Worm (Caenorhabditis elegans) whole organism, L4 larva: ENCODE results near the gene T11F8.1.

Source experiments
- F10B5.3 ChIP-seq: sonication (generic microtip); optimal IDR thresholded peaks from 2 replicates; lab custom pipeline; 2016; ENCODE audit warnings: mild to moderate bottlenecking, missing genetic modification characterization, missing compliant biosample characterization
- Y105C5A.15 ChIP-seq: fragments of 200-800 bp; sonication (Bioruptor generic); IDR thresholded peaks from 2 replicates; pipeline ENCODE4 v1.3.6; 2022; ENCODE audit warnings: missing genetic modification characterization, missing compliant biosample characterization
- ZK546.5 ChIP-seq, 2 experiments: sonication (generic microtip); optimal IDR thresholded peaks; 2 replicates each; lab custom pipeline; 2017; ENCODE audit warnings: missing biosample characterization in 2 of 2, missing genetic modification characterization in 2 of 2
- ama-1 ChIP-seq: fragments of 150-350 bp; optimal IDR thresholded peaks from 2 replicates; lab custom pipeline; 2014; ENCODE audit warnings: inconsistent platforms, mixed read lengths
- ceh-20 ChIP-seq: fragments of 200-800 bp; sonication (Bioruptor generic); IDR thresholded peaks from 2 replicates; pipeline ENCODE4 v1.3.6; 2022; ENCODE audit warnings: missing genetic modification reagents, missing genetic modification characterization, missing compliant biosample characterization
- ceh-28 ChIP-seq: fragments of 150-350 bp; optimal IDR thresholded peaks from 2 replicates; lab custom pipeline; 2014; ENCODE audit warnings: missing biosample characterization, missing genetic modification reagents, missing genetic modification characterization
- ceh-32 ChIP-seq: sonication (generic microtip); optimal IDR thresholded peaks from 2 replicates; lab custom pipeline; 2016; ENCODE audit warnings: mild to moderate bottlenecking, missing genetic modification characterization, missing compliant biosample characterization; ENCODE audit not compliant: poor library complexity
- ceh-44 ChIP-seq: fragments of 200-800 bp; sonication (Bioruptor generic); IDR thresholded peaks from 2 replicates; pipeline ENCODE4 v1.3.6; 2022; ENCODE audit warnings: missing genetic modification reagents, missing genetic modification characterization, missing compliant biosample characterization
- ces-1 ChIP-seq: fragments of 150-350 bp; sonication (generic microtip); optimal IDR thresholded peaks from 4 replicates; lab custom pipeline; 2014; ENCODE audit warnings: missing biosample characterization, missing genetic modification reagents, missing genetic modification characterization
- dpl-1 ChIP-seq: fragments of 150-350 bp; optimal IDR thresholded peaks from 2 replicates; lab custom pipeline; 2014; ENCODE audit warnings: missing biosample characterization, missing genetic modification reagents, missing genetic modification characterization
- duxl-1 ChIP-seq: sonication (generic microtip); optimal IDR thresholded peaks from 2 replicates; lab custom pipeline; 2016; ENCODE audit warnings: mild to moderate bottlenecking, missing genetic modification characterization, moderate library complexity, missing compliant biosample characterization; ENCODE audit not compliant: poor library complexity
- dve-1 ChIP-seq: sonication (generic microtip); optimal IDR thresholded peaks from 2 replicates; lab custom pipeline; 2017; ENCODE audit warnings: antibody characterized with exemption, mild to moderate bottlenecking, missing genetic modification characterization, missing compliant biosample characterization; ENCODE audit not compliant: insufficient read depth
- egl-27 ChIP-seq: sonication (generic microtip); optimal IDR thresholded peaks from 3 replicates; lab custom pipeline; 2017; ENCODE audit warnings: missing biosample characterization, missing genetic modification reagents, missing genetic modification characterization
- egl-43 ChIP-seq: fragments of 200-800 bp; sonication (Bioruptor generic); IDR thresholded peaks from 2 replicates; pipeline ENCODE4 v1.3.6; 2022; ENCODE audit warnings: missing genetic modification reagents, missing genetic modification characterization, missing compliant biosample characterization
- hmg-1.1 ChIP-seq: fragments of 200-800 bp; sonication (Bioruptor generic); IDR thresholded peaks from 2 replicates; pipeline ENCODE4 v1.3.6; 2022; ENCODE audit warnings: missing genetic modification reagents, missing genetic modification characterization, missing compliant biosample characterization
- jun-1 ChIP-seq: fragments of 150-350 bp; optimal IDR thresholded peaks from 2 replicates; lab custom pipeline; 2014; ENCODE audit warnings: missing biosample characterization, missing genetic modification reagents, missing genetic modification characterization
- lim-7 ChIP-seq: fragments of 200-800 bp; sonication (Bioruptor generic); IDR thresholded peaks from 2 replicates; pipeline ENCODE4 v1.3.6; 2022; ENCODE audit warnings: missing genetic modification characterization, missing compliant biosample characterization
- madf-9 ChIP-seq: fragments of 200-800 bp; sonication (Bioruptor generic); conservative IDR thresholded peaks from 2 replicates; pipeline ENCODE4 v1.3.6; 2022; ENCODE audit warnings: missing genetic modification reagents, missing genetic modification characterization, missing compliant biosample characterization
- mdt-29 ChIP-seq: fragments of 200-800 bp; sonication (Bioruptor generic); IDR thresholded peaks from 2 replicates; pipeline ENCODE4 v1.3.6; 2022; ENCODE audit warnings: missing genetic modification reagents, missing genetic modification characterization, missing compliant biosample characterization
- nhr-42 ChIP-seq: fragments of 200-800 bp; sonication (Bioruptor generic); IDR thresholded peaks from 2 replicates; pipeline ENCODE4 v1.3.6; 2022; ENCODE audit warnings: missing genetic modification characterization, missing compliant biosample characterization
- nhr-48 ChIP-seq: sonication (generic microtip); optimal IDR thresholded peaks from 2 replicates; lab custom pipeline; 2016; ENCODE audit warnings: mild to moderate bottlenecking, missing genetic modification characterization, missing compliant biosample characterization
- nhr-6 ChIP-seq: fragments of 150-350 bp; optimal IDR thresholded peaks from 2 replicates; lab custom pipeline; 2014; ENCODE audit warnings: missing biosample characterization, missing genetic modification characterization
- pqm-1 ChIP-seq: sonication (generic microtip); optimal IDR thresholded peaks from 2 replicates; lab custom pipeline; 2017; ENCODE audit warnings: missing biosample characterization, missing genetic modification characterization
- rbr-2 ChIP-seq: sonication (generic microtip); optimal IDR thresholded peaks from 2 replicates; lab custom pipeline; 2016; ENCODE audit warnings: missing genotype, missing genetic modification characterization, missing compliant biosample characterization
- skn-1 ChIP-seq: fragments of 150-350 bp; optimal IDR thresholded peaks from 2 replicates; lab custom pipeline; 2014; ENCODE audit warnings: missing biosample characterization, missing genetic modification characterization
- spr-1 ChIP-seq: sonication (generic microtip); optimal IDR thresholded peaks from 2 replicates; lab custom pipeline; 2016; ENCODE audit warnings: mild to moderate bottlenecking, missing genetic modification characterization, missing compliant biosample characterization
- tra-1 ChIP-seq: fragments of 200-800 bp; sonication (Bioruptor generic); IDR thresholded peaks from 2 replicates; pipeline ENCODE4 v1.3.6; 2022; ENCODE audit warnings: missing genetic modification reagents, missing genetic modification characterization, missing compliant biosample characterization
- unc-62 ChIP-seq, 3 experiments: fragments of 150-350 bp in 1 of 3; sonication (generic microtip); optimal IDR thresholded peaks in 2 of 3; peaks in 1 of 3; 1 replicate in 1 of 3; 2 replicates in 2 of 3; lab custom pipeline; 2014 to 2017; ENCODE audit warnings: missing biosample characterization in 3 of 3, missing genetic modification characterization in 3 of 3, missing genetic modification reagents in 3 of 3, missing genotype in 1 of 3
- zag-1 ChIP-seq: fragments of 150-350 bp; optimal IDR thresholded peaks from 2 replicates; lab custom pipeline; 2014; ENCODE audit warnings: missing biosample characterization, missing genetic modification characterization
- zip-2 ChIP-seq: fragments of 150-350 bp; optimal IDR thresholded peaks from 2 replicates; lab custom pipeline; 2014; ENCODE audit warnings: missing biosample characterization, missing genetic modification characterization
- ztf-7 ChIP-seq: fragments of 150-350 bp; optimal IDR thresholded peaks from 2 replicates; lab custom pipeline; 2014; ENCODE audit warnings: missing biosample characterization, missing genetic modification characterization

Gene T11F8.1

ce11 chrIV:5493135-5493534 is 13.7 kb downstream of the T11F8.1 start (continued):
- no peak for TF ChIP-seq zip-2
- no peak for TF ChIP-seq egl-27 (tag; lab: Kevin White, UChicago)
- TF ChIP-seq tra-1 (GFP tag; lab: Robert Waterston, UW), result no peak

- TF ChIP-seq ceh-32 (tag; lab: Kevin White, UChicago) (no peak), ztf-7 (no peak), F10B5.3 (tag; lab: Kevin White, UChicago) (no peak)
Observed at ce11 chrIV:5493692-5494091, 14.3 kb downstream of the T11F8.1 start, which contains the start of gene B0273.1. Gene B0273.1 (plus strand): TSS chrIV:5493992.

- TF ChIP-seq unc-62 (GFP tag; optimal IDR thresholded peaks at IDR 0.05 in 1 of 2; lab: Kevin White, UChicago) (peak in 1 of 2 experiments; percentile 77), unc-62 (tag; optimal IDR thresholded peaks at IDR 0.05; lab: Kevin White, UChicago) (no peak), zag-1 (tag; lab: Kevin White, UChicago) (no peak)
Observed at ce11 chrIV:5494099-5494498, 14.7 kb downstream of the T11F8.1 start.

ce11 chrIV:5501414-5501813 is 22.0 kb downstream of the T11F8.1 start:
- TF ChIP-seq dve-1 (tag; lab: Kevin White, UChicago) (no peak), spr-1 (tag; lab: Kevin White, UChicago) (no peak), skn-1 (tag; lab: Kevin White, UChicago) (no peak), ceh-44 (GFP tag; lab: Robert Waterston, UW) (no peak), ZK546.5 (tag; optimal IDR thresholded peaks at IDR 0.05; lab: Kevin White, UChicago) (no peak), jun-1 (no peak), madf-9 (GFP tag; lab: Robert Waterston, UW) (no peak), nhr-48 (no peak), lim-7 (GFP tag; lab: Robert Waterston, UW) (no peak), nhr-6 (tag; lab: Kevin White, UChicago) (no peak), ceh-20 (no peak), Y105C5A.15 (GFP tag; lab: Robert Waterston, UW) (no peak), ces-1 (GFP tag; lab: Kevin White, UChicago) (no peak)

- TF ChIP-seq unc-62 (GFP tag; optimal IDR thresholded peaks at IDR 0.05 in 1 of 2; lab: Kevin White, UChicago) (peak in 1 of 2 experiments; percentile 98), unc-62 (tag; optimal IDR thresholded peaks at IDR 0.05; lab: Kevin White, UChicago) (no peak), ceh-28 (tag; lab: Kevin White, UChicago) (no peak)
Observed at ce11 chrIV:5502610-5503009, 23.2 kb downstream of the T11F8.1 start.

ce11 chrIV:5506642-5507041 is 27.3 kb downstream of the T11F8.1 start:
- TF ChIP-seq duxl-1 (tag; lab: Kevin White, UChicago) (no peak), mdt-29 (no peak), zip-2 (no peak), egl-43 (GFP tag; lab: Robert Waterston, UW) (no peak), ama-1 (lab: Kevin White, UChicago) (no peak), hmg-1.1 (no peak), unc-62 (GFP tag; optimal IDR thresholded peaks at IDR 0.05 in 1 of 2; lab: Kevin White, UChicago) (no peak), unc-62 (tag; optimal IDR thresholded peaks at IDR 0.05; lab: Kevin White, UChicago) (no peak), pqm-1 (tag; lab: Kevin White, UChicago) (no peak), nhr-42 (GFP tag; lab: Robert Waterston, UW) (no peak), rbr-2 (tag; lab: Kevin White, UChicago) (no peak), Y105C5A.15 (GFP tag; lab: Robert Waterston, UW) (no peak), dpl-1 (GFP tag; lab: Kevin White, UChicago) (no peak)
